Worm (Caenorhabditis elegans): Measurements from ENCODE around the gene srv-16.

Gene srv-16

DNA sequence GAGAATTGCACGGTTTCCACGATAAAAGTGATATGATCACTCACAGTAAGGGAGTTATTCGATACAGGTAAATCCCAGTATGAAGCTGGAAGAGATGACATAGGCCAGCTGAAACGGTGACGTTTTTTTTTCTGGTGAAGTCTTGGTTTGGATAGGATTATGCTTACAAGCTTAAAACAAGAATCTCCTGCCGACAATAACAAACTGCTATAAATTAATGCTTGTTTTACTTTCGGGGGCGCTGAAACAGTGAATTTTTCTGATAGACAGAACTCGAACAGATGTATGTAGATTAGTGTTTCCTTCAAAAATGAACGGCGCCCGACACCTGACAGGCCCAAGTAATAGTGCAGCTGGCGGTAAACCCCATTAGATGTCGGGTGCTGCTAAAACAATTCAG, at the start of gene srv-16:
TSS of gene srv-16 (minus strand) at position 101 of the 400 bp plus-strand sequence.
- TF ChIP-seq blmp-1 (tag; optimal IDR thresholded peaks at IDR 0.05; ENCODE audit: insufficient read depth): no peak
- TF ChIP-seq crh-2 (tag; optimal IDR thresholded peaks at IDR 0.05): no peak
- TF ChIP-seq sem-4 (tag; optimal IDR thresholded peaks at IDR 0.05): no peak
- TF ChIP-seq F13H6.1 (tag; optimal IDR thresholded peaks at IDR 0.05): no peak
- no peak for TF ChIP-seq elt-3 (tag; optimal IDR thresholded peaks at IDR 0.05)
- TF ChIP-seq Y55F3AM.14 (GFP tag; optimal IDR thresholded peaks at IDR 0.05): no peak
- no peak for TF ChIP-seq ztf-4 (tag; optimal IDR thresholded peaks at IDR 0.05)
- no peak for TF ChIP-seq C34F6.9 (tag; optimal IDR thresholded peaks at IDR 0.05)
- TF ChIP-seq nhr-129 (tag; optimal IDR thresholded peaks at IDR 0.05): no peak

DNA sequence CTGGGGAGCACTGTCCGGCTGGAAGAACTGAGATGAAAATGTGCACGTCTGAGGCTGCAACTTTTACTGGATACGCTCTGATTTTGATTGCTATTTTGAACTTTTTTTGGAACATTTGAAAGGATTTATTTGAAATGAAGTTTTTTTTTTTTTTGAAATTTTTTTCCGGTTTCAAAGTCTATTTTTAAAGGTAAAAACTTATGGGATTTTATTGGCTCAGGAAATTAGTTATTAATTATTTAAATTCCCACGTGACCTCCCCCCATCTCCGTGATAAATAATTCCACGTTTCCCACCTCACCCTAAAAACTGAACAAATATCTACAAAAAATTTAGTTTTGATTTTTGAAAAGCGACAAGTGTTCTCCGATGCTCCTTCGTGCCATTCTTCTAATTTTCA, 30.6 kb upstream of the srv-16 start, which contains the start of gene Y105C5B.18:
TSS of gene Y105C5B.18 (plus strand) at position 301 of the 400 bp plus-strand sequence.
- TF ChIP-seq fos-1 (tag; optimal IDR thresholded peaks at IDR 0.05) (no peak), dmd-4 (tag; optimal IDR thresholded peaks at IDR 0.05) (no peak), nhr-12 (tag; optimal IDR thresholded peaks at IDR 0.05) (no peak), nhr-129 (tag; optimal IDR thresholded peaks at IDR 0.05) (no peak), nhr-25 (tag; optimal IDR thresholded peaks at IDR 0.05) (no peak), unc-39 (tag; optimal IDR thresholded peaks at IDR 0.05) (no peak), unc-55 (GFP tag; optimal IDR thresholded peaks at IDR 0.05) (no peak), ama-1 (optimal IDR thresholded peaks at IDR 0.05) (no peak), F13H6.1 (tag; optimal IDR thresholded peaks at IDR 0.05) (no peak), aly-2 (tag; optimal IDR thresholded peaks at IDR 0.05) (no peak)

DNA sequence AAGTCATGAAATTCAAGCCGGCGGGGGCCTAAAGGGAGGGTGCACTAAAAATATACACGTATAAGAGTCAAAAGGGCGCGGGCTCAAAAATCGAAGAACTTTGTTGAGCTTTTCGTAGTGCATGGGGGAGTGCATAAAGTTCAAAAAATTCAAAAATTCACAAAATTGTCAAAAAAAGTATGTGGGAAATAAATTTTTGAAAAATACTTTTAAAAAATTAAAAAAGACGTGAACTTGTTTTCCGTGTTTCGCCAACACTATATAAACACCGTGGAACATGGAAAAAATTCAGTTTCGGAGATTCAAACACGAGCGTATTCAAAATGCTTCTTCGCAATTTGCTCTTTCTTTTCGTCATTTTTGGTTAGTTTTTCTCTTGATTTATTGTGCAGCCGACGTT, 29.1 kb upstream of the srv-16 start, which contains the start of gene Y105C5B.17:
TSS of gene Y105C5B.17 (plus strand) at position 301 of the 400 bp plus-strand sequence.
- TF ChIP-seq mab-5 (tag; optimal IDR thresholded peaks at IDR 0.05): no peak
- no peak for TF ChIP-seq fos-1 (tag; optimal IDR thresholded peaks at IDR 0.05)
- TF ChIP-seq ceh-82 (tag; optimal IDR thresholded peaks at IDR 0.05): no peak
- no peak for TF ChIP-seq F13H6.1 (tag; optimal IDR thresholded peaks at IDR 0.05)
- TF ChIP-seq snpc-4 (tag; optimal IDR thresholded peaks at IDR 0.05): no peak
- TF ChIP-seq gmeb-1 (tag; optimal IDR thresholded peaks at IDR 0.05): no peak
- TF ChIP-seq sma-3 (GFP tag; optimal IDR thresholded peaks at IDR 0.05): no peak
- TF ChIP-seq nhr-6 (tag; optimal IDR thresholded peaks at IDR 0.05): no peak
- no peak for TF ChIP-seq peb-1 (tag; optimal IDR thresholded peaks at IDR 0.05)
- TF ChIP-seq elt-3 (tag; optimal IDR thresholded peaks at IDR 0.05): no peak
- TF ChIP-seq ceh-16 (tag; optimal IDR thresholded peaks at IDR 0.05): no peak

DNA sequence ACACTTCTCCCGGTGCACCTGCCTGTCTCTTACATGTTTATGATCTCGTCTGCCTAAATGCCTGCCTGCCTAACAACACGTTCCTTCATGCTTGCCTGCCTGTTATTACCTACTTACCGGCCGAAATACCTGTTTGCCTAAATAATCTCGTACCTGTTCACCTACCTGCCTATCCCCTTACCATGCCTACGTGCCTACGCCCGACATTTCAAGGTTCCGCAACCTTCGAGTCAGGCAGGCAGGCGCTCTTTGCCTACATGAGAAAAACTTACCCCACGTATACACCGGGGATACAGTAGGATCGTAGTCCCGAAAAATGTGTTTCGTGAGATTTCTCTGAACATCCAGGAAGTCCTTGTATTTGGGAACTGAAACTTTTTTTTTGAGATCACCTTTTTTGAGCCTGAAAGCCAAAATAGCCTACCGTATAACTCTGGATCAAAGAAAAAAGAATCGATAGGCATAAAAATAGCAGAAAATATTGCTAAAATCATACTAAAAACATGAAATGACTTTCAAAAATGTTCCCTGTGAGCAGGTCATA, 28.6 kb upstream of the srv-16 start, which contains the start of gene lgc-19:
TSS of gene lgc-19 (minus strand) at position 494 of the 544 bp plus-strand sequence.
- no peak for TF ChIP-seq dmd-4 (tag; optimal IDR thresholded peaks at IDR 0.05)
- TF ChIP-seq mdl-1 (tag; optimal IDR thresholded peaks at IDR 0.05): no peak
- no peak for TF ChIP-seq mbf-1 (tag; optimal IDR thresholded peaks at IDR 0.05)
- no peak for TF ChIP-seq lin-39 (tag; optimal IDR thresholded peaks at IDR 0.05)
- TF ChIP-seq nhr-11 (tag; optimal IDR thresholded peaks at IDR 0.05): no peak
- TF ChIP-seq nhr-25 (tag; optimal IDR thresholded peaks at IDR 0.05): no peak
- no peak for TF ChIP-seq R02D3.7 (tag; optimal IDR thresholded peaks at IDR 0.05)
- no peak for TF ChIP-seq aly-2 (tag; optimal IDR thresholded peaks at IDR 0.05)
- TF ChIP-seq unc-55 (GFP tag; optimal IDR thresholded peaks at IDR 0.05): no peak

DNA sequence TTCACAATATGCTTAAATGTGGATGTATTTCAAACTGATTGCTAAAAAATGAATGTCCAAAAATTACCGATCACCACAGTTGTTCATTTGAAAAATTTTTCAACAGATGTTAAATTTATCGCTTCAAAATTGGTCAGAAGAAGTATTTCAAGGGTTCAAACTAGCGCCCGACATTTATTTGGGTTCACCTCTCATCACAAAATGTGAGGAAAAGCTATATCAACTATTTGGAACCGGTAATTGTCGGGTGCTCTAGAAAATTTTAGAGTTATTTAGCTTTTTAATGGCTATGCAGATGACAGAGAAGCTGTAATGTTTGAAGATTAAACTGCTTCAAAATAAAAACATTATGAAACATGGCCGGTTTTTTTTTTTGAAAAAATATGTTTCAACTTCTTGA, 27.4 kb upstream of the srv-16 start:
- TF ChIP-seq ztf-1 (GFP tag; conservative IDR thresholded peaks at IDR 0.05) (no peak), nhr-10 (tag; optimal IDR thresholded peaks at IDR 0.05) (no peak), nhr-12 (tag; optimal IDR thresholded peaks at IDR 0.05) (no peak), peb-1 (tag; optimal IDR thresholded peaks at IDR 0.05) (no peak), crh-2 (tag; optimal IDR thresholded peaks at IDR 0.05) (no peak), lin-39 (tag; optimal IDR thresholded peaks at IDR 0.05) (no peak), unc-55 (GFP tag; optimal IDR thresholded peaks at IDR 0.05) (no peak), nhr-23 (tag; optimal IDR thresholded peaks at IDR 0.05) (no peak), skn-1 (tag; optimal IDR thresholded peaks at IDR 0.05) (no peak), nhr-6 (tag; optimal IDR thresholded peaks at IDR 0.05) (no peak), alr-1 (tag; optimal IDR thresholded peaks at IDR 0.05) (no peak), ZK546.5 (tag; optimal IDR thresholded peaks at IDR 0.05) (no peak), sma-3 (GFP tag; optimal IDR thresholded peaks at IDR 0.05) (no peak), fos-1 (tag; optimal IDR thresholded peaks at IDR 0.05) (no peak), unc-62 (GFP tag; optimal IDR thresholded peaks at IDR 0.05) (no peak), blmp-1 (tag; optimal IDR thresholded peaks at IDR 0.05; ENCODE audit: insufficient read depth) (no peak)
